Fruit fly (Drosophila melanogaster) whole organism, embryonic: ENCODE results near the gene Ythdc1.

Experiments used
- CG10321 ChIP-seq: fragments of 200-800 bp; sonication (Bioruptor generic); IDR thresholded peaks from 2 replicates; pipeline ENCODE4 v1.3.6; 2022; ENCODE audit warnings: missing biosample characterization, missing genetic modification characterization
- CG1233 ChIP-seq: fragments of 200-800 bp; sonication (Bioruptor generic); optimal IDR thresholded peaks from 4 replicates; lab custom pipeline; 2018; ENCODE audit warnings: missing biosample characterization, mild to moderate bottlenecking, missing genetic modification characterization
- CG13424 ChIP-seq: fragments of 200-800 bp; sonication (Bioruptor generic); optimal IDR thresholded peaks from 2 replicates; lab custom pipeline; 2019; ENCODE audit warnings: missing biosample characterization, mild to moderate bottlenecking, missing genetic modification characterization, moderate library complexity
- CG16779 ChIP-seq: fragments of 200-800 bp; sonication (Bioruptor generic); IDR thresholded peaks from 2 replicates; pipeline ENCODE4 v1.3.6; 2022; ENCODE audit warnings: missing biosample characterization, missing genetic modification characterization
- CG17802 ChIP-seq: fragments of 200-800 bp; sonication (Bioruptor generic); optimal IDR thresholded peaks from 2 replicates; lab custom pipeline; 2018; ENCODE audit warnings: missing biosample characterization, mild to moderate bottlenecking, missing genetic modification characterization, moderate library complexity
- CG2678 ChIP-seq: fragments of 200-800 bp; sonication (Bioruptor generic); optimal IDR thresholded peaks from 3 replicates; lab custom pipeline; 2019; ENCODE audit warnings: missing biosample characterization, mild to moderate bottlenecking, missing genetic modification characterization, moderate library complexity
- CG2889 ChIP-seq: fragments of 200-800 bp; sonication (Bioruptor generic); IDR thresholded peaks from 3 replicates; pipeline ENCODE4 v1.3.6; 2022; ENCODE audit warnings: missing biosample characterization, missing genetic modification characterization
- CG30020 ChIP-seq: fragments of 200-800 bp; optimal IDR thresholded peaks from 2 replicates; lab custom pipeline; 2019; ENCODE audit warnings: missing biosample characterization, mild to moderate bottlenecking, missing genetic modification characterization, moderate library complexity
- CG32767 ChIP-seq: fragments of 200-800 bp; sonication (Bioruptor generic); IDR thresholded peaks from 2 replicates; pipeline ENCODE4 v1.3.6; 2022; ENCODE audit warnings: missing biosample characterization, missing genetic modification characterization
- CG34376 ChIP-seq: fragments of 200-800 bp; sonication (Bioruptor generic); optimal IDR thresholded peaks from 2 replicates; lab custom pipeline; 2018; ENCODE audit warnings: missing biosample characterization, mild to moderate bottlenecking, missing genetic modification characterization
- CG4617 ChIP-seq: fragments of 200-800 bp; sonication (Bioruptor generic); optimal IDR thresholded peaks from 3 replicates; lab custom pipeline; 2016; ENCODE audit warnings: missing biosample characterization, missing genetic modification characterization, borderline replicate concordance
- CG8765 ChIP-seq: fragments of 200-800 bp; sonication (Bioruptor generic); IDR thresholded peaks from 2 replicates; pipeline ENCODE4 v1.3.6; 2022; ENCODE audit warnings: missing biosample characterization, missing genetic modification characterization
- CG9932 ChIP-seq: fragments of 200-800 bp; sonication (Bioruptor generic); IDR thresholded peaks from 2 replicates; pipeline ENCODE4 v1.3.6; 2022; ENCODE audit warnings: missing biosample characterization, missing genetic modification characterization
- Camta ChIP-seq: fragments of 200-800 bp; sonication (Bioruptor generic); optimal IDR thresholded peaks from 2 replicates; lab custom pipeline; 2016; ENCODE audit warnings: missing biosample characterization, missing genetic modification characterization
- CoRest ChIP-seq: fragments of 200-800 bp; sonication (Bioruptor generic); optimal IDR thresholded peaks from 3 replicates; lab custom pipeline; 2018; ENCODE audit warnings: missing biosample characterization, mild to moderate bottlenecking, missing genetic modification characterization, moderate library complexity
- Deaf1 ChIP-seq: fragments of 200-800 bp; optimal IDR thresholded peaks from 3 replicates; lab custom pipeline; 2019; ENCODE audit warnings: missing biosample characterization, mild to moderate bottlenecking, missing genetic modification characterization, moderate library complexity
- Dref ChIP-seq: fragments of 200-800 bp; sonication (Bioruptor generic); IDR thresholded peaks from 2 replicates; pipeline ENCODE4 v1.3.6; 2022; ENCODE audit warnings: missing biosample characterization, missing genetic modification characterization
- HHEX ChIP-seq: fragments of 200-800 bp; sonication (Bioruptor generic); optimal IDR thresholded peaks from 3 replicates; lab custom pipeline; 2017; ENCODE audit warnings: missing biosample characterization, mild to moderate bottlenecking, missing genetic modification characterization, missing genetic modification reagents
- HLH3B ChIP-seq: fragments of 200-800 bp; sonication (Bioruptor generic); IDR thresholded peaks from 2 replicates; pipeline ENCODE4 v1.3.6; 2022; ENCODE audit warnings: missing biosample characterization, missing genetic modification characterization
- HLHmδ ChIP-seq: fragments of 200-800 bp; sonication (Bioruptor generic); optimal IDR thresholded peaks from 2 replicates; lab custom pipeline; 2018; ENCODE audit warnings: missing biosample characterization, mild to moderate bottlenecking, missing genetic modification characterization, moderate library complexity
- Hr51 ChIP-seq, 2 experiments: fragments of 200-800 bp; sonication (Bioruptor generic); optimal IDR thresholded peaks; 2 replicates in 1 of 2; 3 replicates in 1 of 2; lab custom pipeline; 2016 to 2018; ENCODE audit warnings: missing biosample characterization in 2 of 2, missing genetic modification characterization in 2 of 2, mild to moderate bottlenecking in 1 of 2, moderate library complexity in 1 of 2
- Lhr ChIP-seq: fragments of 200-800 bp; sonication (Bioruptor generic); optimal IDR thresholded peaks from 3 replicates; lab custom pipeline; 2017; ENCODE audit warnings: mild to moderate bottlenecking, missing biosample characterization, missing genetic modification reagents, missing genetic modification characterization
- Opbp ChIP-seq: fragments of 200-800 bp; sonication (Bioruptor generic); IDR thresholded peaks from 3 replicates; pipeline ENCODE4 v1.3.6; 2022; ENCODE audit warnings: missing biosample characterization, missing genetic modification characterization; ENCODE audit not compliant: partially characterized antibody
- Sry-β ChIP-seq: fragments of 200-800 bp; sonication (Bioruptor generic); optimal IDR thresholded peaks from 2 replicates; lab custom pipeline; 2018; ENCODE audit warnings: missing biosample characterization, mild to moderate bottlenecking, missing genetic modification characterization, moderate library complexity
- Taf1 ChIP-seq: fragments of 200-800 bp; sonication (Bioruptor generic); IDR thresholded peaks from 2 replicates; pipeline ENCODE4 v1.3.6; 2022; ENCODE audit warnings: missing biosample characterization, missing genetic modification characterization
- Trl ChIP-seq, 3 experiments: fragments of >200 bp in 2 of 3; fragments of 200-800 bp in 1 of 3; sonication (Bioruptor generic) in 1 of 3; optimal IDR thresholded peaks; 2 replicates in 1 of 3; 3 replicates in 2 of 3; lab custom pipeline; 2016 to 2017; ENCODE audit warnings: missing biosample characterization in 1 of 3, missing genetic modification characterization in 1 of 3
- Xrp1 ChIP-seq: fragments of 200-800 bp; sonication (Bioruptor generic); IDR thresholded peaks from 2 replicates; pipeline ENCODE4 v1.3.6; 2022; ENCODE audit warnings: missing biosample characterization, missing genetic modification characterization
- ap ChIP-seq: fragments of 200-800 bp; sonication (Bioruptor generic); IDR thresholded peaks from 2 replicates; pipeline ENCODE4 v1.3.6; 2022; ENCODE audit warnings: missing biosample characterization, missing genetic modification characterization
- bsh ChIP-seq, 2 experiments: fragments of 200-800 bp; sonication (Bioruptor generic); optimal IDR thresholded peaks; 2 replicates each; lab custom pipeline; 2017 to 2018; ENCODE audit warnings: mild to moderate bottlenecking in 2 of 2, missing biosample characterization in 2 of 2, missing genetic modification characterization in 2 of 2, moderate library complexity in 1 of 2
- cas ChIP-seq: fragments of 200-800 bp; sonication (Bioruptor generic); IDR thresholded peaks from 2 replicates; pipeline ENCODE4 v1.3.6; 2022; ENCODE audit warnings: missing biosample characterization, missing genetic modification characterization
- cg ChIP-seq: fragments of 200-800 bp; sonication (Bioruptor generic); optimal IDR thresholded peaks from 3 replicates; lab custom pipeline; 2019; ENCODE audit warnings: missing biosample characterization, mild to moderate bottlenecking, missing genetic modification characterization, moderate library complexity
- chinmo ChIP-seq: fragments of 200-800 bp; sonication (Bioruptor generic); IDR thresholded peaks from 4 replicates; pipeline ENCODE4 v1.3.6; 2022; ENCODE audit warnings: missing biosample characterization, missing genetic modification characterization; ENCODE audit not compliant: partially characterized antibody
- corto ChIP-seq: fragments of 200-800 bp; sonication (Bioruptor generic); optimal IDR thresholded peaks from 2 replicates; lab custom pipeline; 2016; ENCODE audit warnings: missing biosample characterization, mild to moderate bottlenecking, missing genetic modification characterization, moderate library complexity
- crc ChIP-seq: fragments of 200-800 bp; sonication (Bioruptor generic); optimal IDR thresholded peaks from 2 replicates; lab custom pipeline; 2016; ENCODE audit warnings: missing biosample characterization, missing genetic modification characterization
- crol ChIP-seq: fragments of 200-800 bp; sonication (Bioruptor generic); IDR thresholded peaks from 2 replicates; pipeline ENCODE4 v1.3.6; 2022; ENCODE audit warnings: missing biosample characterization, missing genetic modification characterization
- dmrt99B ChIP-seq: fragments of 200-800 bp; sonication (Bioruptor generic); optimal IDR thresholded peaks from 2 replicates; lab custom pipeline; 2018; ENCODE audit warnings: missing biosample characterization, mild to moderate bottlenecking, missing genetic modification characterization, moderate library complexity
- fd3F ChIP-seq: fragments of 200-800 bp; sonication (Bioruptor generic); optimal IDR thresholded peaks from 2 replicates; lab custom pipeline; 2018; ENCODE audit warnings: missing biosample characterization, mild to moderate bottlenecking, missing genetic modification characterization, moderate library complexity
- ftz-f1 ChIP-seq: fragments of 200-800 bp; sonication (Bioruptor generic); optimal IDR thresholded peaks from 2 replicates; lab custom pipeline; 2016; ENCODE audit warnings: missing biosample characterization, missing genetic modification characterization
- gro ChIP-seq: fragments of 200-800 bp; sonication (Bioruptor generic); optimal IDR thresholded peaks from 2 replicates; lab custom pipeline; 2016; ENCODE audit warnings: missing biosample characterization, missing genetic modification characterization
- jigr1 ChIP-seq: fragments of 200-800 bp; sonication (Bioruptor generic); IDR thresholded peaks from 3 replicates; pipeline ENCODE4 v1.3.6; 2022; ENCODE audit warnings: missing biosample characterization, missing genetic modification characterization
- lbe ChIP-seq: fragments of 200-800 bp; sonication (Bioruptor generic); optimal IDR thresholded peaks from 2 replicates; lab custom pipeline; 2016; ENCODE audit warnings: missing biosample characterization, mild to moderate bottlenecking, missing genetic modification characterization
- onecut ChIP-seq: fragments of 200-800 bp; sonication (Bioruptor generic); IDR thresholded peaks from 2 replicates; pipeline ENCODE4 v1.3.6; 2022; ENCODE audit warnings: missing biosample characterization, missing genetic modification characterization
- p53 ChIP-seq: fragments of 200-800 bp; sonication (Bioruptor generic); optimal IDR thresholded peaks from 2 replicates; lab custom pipeline; 2016; ENCODE audit warnings: missing biosample characterization, missing genetic modification characterization
- pfk ChIP-seq: fragments of 200-800 bp; sonication (Bioruptor generic); optimal IDR thresholded peaks from 2 replicates; lab custom pipeline; 2018; ENCODE audit warnings: missing biosample characterization, mild to moderate bottlenecking, missing genetic modification characterization, moderate library complexity
- rib ChIP-seq: fragments of 200-800 bp; sonication (Bioruptor generic); IDR thresholded peaks from 2 replicates; pipeline ENCODE4 v1.3.6; 2022; ENCODE audit warnings: missing biosample characterization, missing genetic modification characterization
- sug ChIP-seq: fragments of 200-800 bp; optimal IDR thresholded peaks from 2 replicates; lab custom pipeline; 2019; ENCODE audit warnings: missing biosample characterization, mild to moderate bottlenecking, missing genetic modification characterization, moderate library complexity
- tap ChIP-seq: fragments of 200-800 bp; optimal IDR thresholded peaks from 3 replicates; lab custom pipeline; 2019; ENCODE audit warnings: missing biosample characterization, mild to moderate bottlenecking, missing genetic modification characterization, moderate library complexity
- tna ChIP-seq: fragments of 200-800 bp; sonication (Bioruptor generic); IDR thresholded peaks from 2 replicates; pipeline ENCODE4 v1.3.6; 2022; ENCODE audit warnings: missing biosample characterization, missing genetic modification characterization; ENCODE audit not compliant: partially characterized antibody
- vvl ChIP-seq: fragments of 200-800 bp; sonication (Bioruptor generic); IDR thresholded peaks from 2 replicates; pipeline ENCODE4 v1.3.6; 2022; ENCODE audit warnings: missing biosample characterization, missing genetic modification characterization

The Ythdc1 gene

dm6 chr3L:3420674-3421073 is 46.7 kb upstream of the Ythdc1 start (continued):
- TF ChIP-seq ap (GFP tag; lab: Robert Waterston, UW) (no peak), gro (GFP tag; lab: Kevin White, UChicago) (no peak), lbe (GFP tag; lab: Kevin White, UChicago) (no peak), Hr51 (GFP tag; optimal IDR thresholded peaks at IDR 0.05; lab: Kevin White, UChicago) (peak in 1 of 2 experiments; percentile 9), CG13424 (tag; lab: Kevin White, UChicago) (peak; percentile 11), Taf1 (GFP tag; lab: Robert Waterston, UW) (no peak), CG8765 (no peak)

dm6 chr3L:3420237-3420643 is 46.3 kb upstream of the Ythdc1 start:
- TF ChIP-seq CG9932 (GFP tag; lab: Robert Waterston, UW): no peak
- TF ChIP-seq Trl (optimal IDR thresholded peaks at IDR 0.05; lab: Kevin White, UChicago): peak; percentile 43 to 78
- TF ChIP-seq Trl (GFP tag; optimal IDR thresholded peaks at IDR 0.05; lab: Kevin White, UChicago): no peak
- no peak for TF ChIP-seq jigr1 (GFP tag; lab: Robert Waterston, UW)
- peak; percentile 99 for TF ChIP-seq Deaf1 (tag; lab: Kevin White, UChicago)
- TF ChIP-seq Lhr (GFP tag; lab: Kevin White, UChicago): no peak
- no peak for TF ChIP-seq crc (GFP tag; lab: Kevin White, UChicago)
- no peak for TF ChIP-seq rib
- no peak for TF ChIP-seq tna (GFP tag; lab: Robert Waterston, UW)
- TF ChIP-seq chinmo (GFP tag; lab: Robert Waterston, UW): peak; percentile 94; the same call in 2 of the 4 replicates
- no peak for TF ChIP-seq tap (tag; lab: Kevin White, UChicago)
- TF ChIP-seq lbe (GFP tag; lab: Kevin White, UChicago): peak; percentile 51
- TF ChIP-seq cg (GFP tag; lab: Kevin White, UChicago): peak; percentile 92
- TF ChIP-seq CG32767: peak; percentile 32; the same call in 1 of the 2 replicates
- no peak for TF ChIP-seq Xrp1 (GFP tag; lab: Robert Waterston, UW)
- TF ChIP-seq CoRest (tag; lab: Kevin White, UChicago): no peak
- no peak for TF ChIP-seq CG17802 (tag; lab: Kevin White, UChicago)
- no peak for TF ChIP-seq CG30020
- TF ChIP-seq Camta (GFP tag; lab: Kevin White, UChicago): no peak
- TF ChIP-seq CG1233 (GFP tag; lab: Kevin White, UChicago): no peak
- TF ChIP-seq fd3F (GFP tag; lab: Kevin White, UChicago): no peak
- peak; percentile 36 for TF ChIP-seq sug
- no peak for TF ChIP-seq dmrt99B (tag; lab: Kevin White, UChicago)
- TF ChIP-seq crol (GFP tag; lab: Robert Waterston, UW): peak; percentile 42; the same call in 1 of the 2 replicates
- no peak for TF ChIP-seq CG10321 (GFP tag; lab: Robert Waterston, UW)
- no peak for TF ChIP-seq bsh (GFP tag; optimal IDR thresholded peaks at IDR 0.05; lab: Kevin White, UChicago)
- no peak for TF ChIP-seq onecut (GFP tag; lab: Robert Waterston, UW)
- TF ChIP-seq corto (GFP tag; lab: Kevin White, UChicago): peak; percentile 41
- no peak for TF ChIP-seq CG2678 (tag; lab: Kevin White, UChicago)
- TF ChIP-seq Sry-β (GFP tag; lab: Kevin White, UChicago): no peak
- TF ChIP-seq CG34376 (GFP tag; lab: Kevin White, UChicago): no peak
- TF ChIP-seq HLH3B (GFP tag; lab: Robert Waterston, UW): no peak
- no peak for TF ChIP-seq HHEX
- TF ChIP-seq vvl (GFP tag; lab: Robert Waterston, UW): peak; percentile 19; the same call in 1 of the 2 replicates
- no peak for TF ChIP-seq p53 (GFP tag; lab: Kevin White, UChicago)
- TF ChIP-seq Opbp: no peak
- no peak for TF ChIP-seq CG2889 (GFP tag; lab: Robert Waterston, UW)
- TF ChIP-seq CG16779 (GFP tag; lab: Robert Waterston, UW): no peak
- no peak for TF ChIP-seq HLHmδ (GFP tag; lab: Kevin White, UChicago)
- TF ChIP-seq CG4617 (GFP tag; lab: Kevin White, UChicago): no peak
- no peak for TF ChIP-seq pfk
- TF ChIP-seq cas (GFP tag; lab: Robert Waterston, UW): no peak
- no peak for TF ChIP-seq Dref (GFP tag; lab: Robert Waterston, UW)
- TF ChIP-seq ftz-f1 (GFP tag; lab: Kevin White, UChicago): peak; percentile 28
